Worm (Caenorhabditis elegans) whole organism, L4 larva: ENCODE measurements around the gene C27D8.4.

Experiments
- F10B5.3 ChIP-seq: sonication (generic microtip); optimal IDR thresholded peaks from 2 replicates; lab custom pipeline; 2016; ENCODE audit warnings: mild to moderate bottlenecking, missing genetic modification characterization, missing compliant biosample characterization
- F26F4.8 ChIP-seq: fragments of 200-800 bp; sonication (Bioruptor generic); conservative IDR thresholded peaks from 2 replicates; pipeline ENCODE4 v1.3.6; 2022; ENCODE audit warnings: missing genetic modification characterization, missing compliant biosample characterization
- F44E2.7 ChIP-seq: fragments of 200-800 bp; sonication (Bioruptor generic); IDR thresholded peaks from 2 replicates; pipeline ENCODE4 v2.1.2; 2022; ENCODE audit warnings: missing genetic modification characterization, missing compliant biosample characterization
- T26A8.4 ChIP-seq: fragments of 200-800 bp; sonication (Bioruptor generic); IDR thresholded peaks from 2 replicates; pipeline ENCODE4 v1.3.6; 2022; ENCODE audit warnings: missing genetic modification characterization, missing compliant biosample characterization
- Y5F2A.4 ChIP-seq: fragments of 200-800 bp; sonication (Bioruptor generic); optimal IDR thresholded peaks from 2 replicates; lab custom pipeline; 2018; ENCODE audit warnings: mild to moderate bottlenecking, missing genetic modification characterization, missing compliant biosample characterization
- Y75B8A.6 ChIP-seq: fragments of 200-800 bp; sonication (Bioruptor generic); IDR thresholded peaks from 2 replicates; pipeline ENCODE4 v1.3.6; 2022; ENCODE audit warnings: missing genetic modification reagents, missing genetic modification characterization, missing compliant biosample characterization
- ZK546.5 ChIP-seq, 2 experiments: sonication (generic microtip); optimal IDR thresholded peaks; 2 replicates each; lab custom pipeline; 2017; ENCODE audit warnings: missing biosample characterization in 2 of 2, missing genetic modification characterization in 2 of 2
- aha-1 ChIP-seq: fragments of 150-350 bp; peaks from one replicate; lab custom pipeline; 2014; ENCODE audit warnings: missing biosample characterization, missing genetic modification characterization
- aly-2 ChIP-seq: sonication (generic microtip); optimal IDR thresholded peaks from 2 replicates; lab custom pipeline; 2018; ENCODE audit warnings: missing biosample characterization, missing genetic modification characterization
- arid-1 ChIP-seq: fragments of 200-800 bp; sonication (Bioruptor generic); conservative IDR thresholded peaks from 2 replicates; pipeline ENCODE4 v1.3.6; 2022; ENCODE audit warnings: missing genetic modification reagents, missing genetic modification characterization, missing compliant biosample characterization
- attf-4 ChIP-seq: sonication (generic microtip); optimal IDR thresholded peaks from 3 replicates; lab custom pipeline; 2017; ENCODE audit warnings: missing biosample characterization, missing genetic modification characterization
- ceh-28 ChIP-seq: fragments of 150-350 bp; optimal IDR thresholded peaks from 2 replicates; lab custom pipeline; 2014; ENCODE audit warnings: missing biosample characterization, missing genetic modification reagents, missing genetic modification characterization
- ceh-62 ChIP-seq: sonication (generic microtip); optimal IDR thresholded peaks from 2 replicates; lab custom pipeline; 2017; ENCODE audit warnings: missing biosample characterization, missing genetic modification characterization
- daf-16 ChIP-seq, 3 experiments: sonication (generic microtip); optimal IDR thresholded peaks; 2 replicates each; lab custom pipeline; 2016 to 2017; ENCODE audit warnings: missing genetic modification characterization in 3 of 3, missing genetic modification reagents in 3 of 3, mild to moderate bottlenecking in 2 of 3, missing compliant biosample characterization in 2 of 3, missing biosample characterization in 1 of 3, moderate library complexity in 1 of 3
- dmd-8 ChIP-seq: fragments of 200-800 bp; sonication (Bioruptor generic); IDR thresholded peaks from 2 replicates; pipeline ENCODE4 v1.3.6; 2022; ENCODE audit warnings: missing genetic modification characterization, missing compliant biosample characterization
- dmd-9 ChIP-seq: fragments of 200-800 bp; sonication (Bioruptor generic); IDR thresholded peaks from 2 replicates; pipeline ENCODE4 v1.3.6; 2022; ENCODE audit warnings: missing genetic modification reagents, missing genetic modification characterization, missing compliant biosample characterization
- dpl-1 ChIP-seq: fragments of 150-350 bp; optimal IDR thresholded peaks from 2 replicates; lab custom pipeline; 2014; ENCODE audit warnings: missing biosample characterization, missing genetic modification reagents, missing genetic modification characterization
- dve-1 ChIP-seq: sonication (generic microtip); optimal IDR thresholded peaks from 2 replicates; lab custom pipeline; 2017; ENCODE audit warnings: antibody characterized with exemption, mild to moderate bottlenecking, missing genetic modification characterization, missing compliant biosample characterization; ENCODE audit not compliant: insufficient read depth
- gei-8 ChIP-seq: fragments of 200-800 bp; sonication (Bioruptor generic); optimal IDR thresholded peaks from 2 replicates; lab custom pipeline; 2018; ENCODE audit warnings: mild to moderate bottlenecking, missing genetic modification characterization, missing compliant biosample characterization
- hlh-11 ChIP-seq: fragments of 200-800 bp; sonication (Bioruptor generic); optimal IDR thresholded peaks from 2 replicates; lab custom pipeline; 2018; ENCODE audit warnings: mild to moderate bottlenecking, missing genetic modification characterization, missing compliant biosample characterization
- hlh-30 ChIP-seq: sonication (generic microtip); optimal IDR thresholded peaks from 2 replicates; lab custom pipeline; 2017; ENCODE audit warnings: antibody characterized with exemption, mild to moderate bottlenecking, missing genetic modification characterization, missing compliant biosample characterization; ENCODE audit not compliant: insufficient read depth
- lim-7 ChIP-seq: fragments of 200-800 bp; sonication (Bioruptor generic); IDR thresholded peaks from 2 replicates; pipeline ENCODE4 v1.3.6; 2022; ENCODE audit warnings: missing genetic modification characterization, missing compliant biosample characterization
- lin-38 ChIP-seq: fragments of 200-800 bp; sonication (Bioruptor generic); IDR thresholded peaks from 2 replicates; pipeline ENCODE4 v1.3.6; 2022; ENCODE audit warnings: missing genetic modification reagents, missing genetic modification characterization, missing compliant biosample characterization
- madf-5 ChIP-seq, 2 experiments: fragments of 200-800 bp; sonication (Bioruptor generic); IDR thresholded peaks; 2 replicates each; pipeline ENCODE4 v1.3.6; 2022; ENCODE audit warnings: missing compliant biosample characterization in 2 of 2, missing genetic modification characterization in 2 of 2
- mdl-1 ChIP-seq, 2 experiments: fragments of 150-350 bp in 1 of 2; sonication (generic microtip) in 1 of 2; optimal IDR thresholded peaks; 2 replicates each; lab custom pipeline; 2014 to 2017; ENCODE audit warnings: missing biosample characterization in 2 of 2, missing genetic modification characterization in 2 of 2
- mep-1 ChIP-seq: fragments of 150-350 bp; sonication (generic microtip); optimal IDR thresholded peaks from 3 replicates; lab custom pipeline; 2014; ENCODE audit warnings: missing biosample characterization, missing genetic modification characterization
- mes-2 ChIP-seq: sonication (generic microtip); optimal IDR thresholded peaks from 2 replicates; lab custom pipeline; 2016; ENCODE audit warnings: missing genotype, mild to moderate bottlenecking, missing genetic modification characterization, missing compliant biosample characterization; ENCODE audit not compliant: poor library complexity, severe bottlenecking
- nhr-102 ChIP-seq: sonication (generic microtip); optimal IDR thresholded peaks from 2 replicates; lab custom pipeline; 2016; ENCODE audit warnings: mild to moderate bottlenecking, missing genetic modification characterization, moderate library complexity, missing compliant biosample characterization
- nhr-11 ChIP-seq: fragments of 150-350 bp; optimal IDR thresholded peaks from 2 replicates; lab custom pipeline; 2014; ENCODE audit warnings: missing biosample characterization, missing genetic modification characterization
- nhr-237 ChIP-seq: sonication (generic microtip); optimal IDR thresholded peaks from 2 replicates; lab custom pipeline; 2017; ENCODE audit warnings: missing biosample characterization, missing genetic modification characterization
- nhr-28 ChIP-seq: fragments of 150-350 bp; optimal IDR thresholded peaks from 2 replicates; lab custom pipeline; 2014; ENCODE audit warnings: missing biosample characterization, missing genetic modification characterization
- nhr-41 ChIP-seq: fragments of 200-800 bp; sonication (Bioruptor generic); IDR thresholded peaks from 2 replicates; pipeline ENCODE4 v1.3.6; 2022; ENCODE audit warnings: missing genetic modification reagents, missing genetic modification characterization, missing compliant biosample characterization
- nhr-42 ChIP-seq: fragments of 200-800 bp; sonication (Bioruptor generic); IDR thresholded peaks from 2 replicates; pipeline ENCODE4 v1.3.6; 2022; ENCODE audit warnings: missing genetic modification characterization, missing compliant biosample characterization
- nhr-48 ChIP-seq: sonication (generic microtip); optimal IDR thresholded peaks from 2 replicates; lab custom pipeline; 2016; ENCODE audit warnings: mild to moderate bottlenecking, missing genetic modification characterization, missing compliant biosample characterization
- nhr-76 ChIP-seq: fragments of 150-350 bp; optimal IDR thresholded peaks from 2 replicates; lab custom pipeline; 2014; ENCODE audit warnings: missing biosample characterization, missing genetic modification characterization
- pha-4 ChIP-seq, 2 experiments: fragments of 150-350 bp in 1 of 2; fragments of 200-800 bp in 1 of 2; sonication (Bioruptor generic) in 1 of 2; IDR thresholded peaks in 1 of 2; optimal IDR thresholded peaks in 1 of 2; 2 replicates each; pipeline versions ENCODE4 v1.3.6 to Lab custom; 2014 to 2022; ENCODE audit warnings: missing genetic modification characterization in 2 of 2, missing genetic modification reagents in 2 of 2, missing biosample characterization in 1 of 2, missing compliant biosample characterization in 1 of 2
- rbr-2 ChIP-seq: sonication (generic microtip); optimal IDR thresholded peaks from 2 replicates; lab custom pipeline; 2016; ENCODE audit warnings: missing genotype, missing genetic modification characterization, missing compliant biosample characterization
- saeg-2 ChIP-seq: fragments of 200-800 bp; sonication (Bioruptor generic); IDR thresholded peaks from 2 replicates; pipeline ENCODE4 v1.3.6; 2022; ENCODE audit warnings: missing genetic modification reagents, missing genetic modification characterization, missing compliant biosample characterization
- set-16 ChIP-seq: fragments of 200-800 bp; sonication (Bioruptor generic); IDR thresholded peaks from 2 replicates; pipeline ENCODE4 v1.3.6; 2022; ENCODE audit warnings: missing genetic modification reagents, missing genetic modification characterization, missing compliant biosample characterization
- skn-1 ChIP-seq: fragments of 150-350 bp; optimal IDR thresholded peaks from 2 replicates; lab custom pipeline; 2014; ENCODE audit warnings: missing biosample characterization, missing genetic modification characterization
- snpc-4 ChIP-seq: fragments of 150-350 bp; optimal IDR thresholded peaks from 2 replicates; lab custom pipeline; 2014; ENCODE audit warnings: missing biosample characterization, missing genetic modification characterization
- spr-1 ChIP-seq: sonication (generic microtip); optimal IDR thresholded peaks from 2 replicates; lab custom pipeline; 2016; ENCODE audit warnings: mild to moderate bottlenecking, missing genetic modification characterization, missing compliant biosample characterization
- tag-97 ChIP-seq: fragments of 200-800 bp; sonication (Bioruptor generic); IDR thresholded peaks from 2 replicates; pipeline ENCODE4 v1.3.6; 2022; ENCODE audit warnings: missing genetic modification characterization, missing compliant biosample characterization
- tra-1 ChIP-seq: fragments of 200-800 bp; sonication (Bioruptor generic); IDR thresholded peaks from 2 replicates; pipeline ENCODE4 v1.3.6; 2022; ENCODE audit warnings: missing genetic modification reagents, missing genetic modification characterization, missing compliant biosample characterization
- unc-39 ChIP-seq: sonication (generic microtip); optimal IDR thresholded peaks from 2 replicates; lab custom pipeline; 2017; ENCODE audit warnings: missing biosample characterization, missing genetic modification characterization
- vab-7 ChIP-seq: fragments of 200-800 bp; sonication (Bioruptor generic); IDR thresholded peaks from 2 replicates; pipeline ENCODE4 v1.3.6; 2022; ENCODE audit warnings: missing genetic modification reagents, missing genetic modification characterization, missing compliant biosample characterization
- zag-1 ChIP-seq: fragments of 150-350 bp; optimal IDR thresholded peaks from 2 replicates; lab custom pipeline; 2014; ENCODE audit warnings: missing biosample characterization, missing genetic modification characterization
- zfp-2 ChIP-seq: sonication (generic microtip); optimal IDR thresholded peaks from 2 replicates; lab custom pipeline; 2016; ENCODE audit warnings: mild to moderate bottlenecking, missing genetic modification characterization, missing compliant biosample characterization
- zfp-3 ChIP-seq: fragments of 200-800 bp; sonication (Bioruptor generic); conservative IDR thresholded peaks from 2 replicates; pipeline ENCODE4 v1.3.6; 2022; ENCODE audit warnings: missing genetic modification reagents, missing genetic modification characterization, missing compliant biosample characterization
- zip-11 ChIP-seq: fragments of 200-800 bp; sonication (Bioruptor generic); IDR thresholded peaks from 2 replicates; pipeline ENCODE4 v1.3.6; 2022; ENCODE audit warnings: missing genetic modification characterization, missing compliant biosample characterization
- zip-2 ChIP-seq: fragments of 150-350 bp; optimal IDR thresholded peaks from 2 replicates; lab custom pipeline; 2014; ENCODE audit warnings: missing biosample characterization, missing genetic modification characterization
- ztf-7 ChIP-seq: fragments of 150-350 bp; optimal IDR thresholded peaks from 2 replicates; lab custom pipeline; 2014; ENCODE audit warnings: missing biosample characterization, missing genetic modification characterization

The C27D8.4 gene

ce11 chrIV:12689709-12690142, 14.2 kb upstream of the C27D8.4 start (continued):
- TF ChIP-seq mep-1: no peak
- TF ChIP-seq aly-2 (tag; lab: Kevin White, UChicago): no peak
- TF ChIP-seq nhr-41 (GFP tag; lab: Robert Waterston, UW): peak; percentile 99
- no peak for TF ChIP-seq attf-4 (tag; lab: Kevin White, UChicago)
- peak; percentile 95 for TF ChIP-seq tra-1
- TF ChIP-seq set-16 (GFP tag; lab: Robert Waterston, UW): no peak
- no peak for TF ChIP-seq gei-8
- no peak for TF ChIP-seq F26F4.8
- TF ChIP-seq mdl-1 (tag; optimal IDR thresholded peaks at IDR 0.05; lab: Kevin White, UChicago): peak in 1 of 2 experiments; percentile 50
- no peak for TF ChIP-seq zag-1
- no peak for TF ChIP-seq saeg-2
- peak; percentile 40 for TF ChIP-seq mes-2
- no peak for TF ChIP-seq F44E2.7
- no peak for TF ChIP-seq aha-1
- peak; percentile 81 for TF ChIP-seq dve-1 (tag; lab: Kevin White, UChicago)
- TF ChIP-seq dmd-9 (GFP tag; lab: Robert Waterston, UW): no peak
- TF ChIP-seq Y75B8A.6: no peak
- TF ChIP-seq T26A8.4: no peak
- TF ChIP-seq nhr-28: peak; percentile 88
- peak; percentile 76 for TF ChIP-seq nhr-102 (tag; lab: Kevin White, UChicago)
- no peak for TF ChIP-seq ztf-7
- no peak for TF ChIP-seq spr-1 (tag; lab: Kevin White, UChicago)
- TF ChIP-seq daf-16 (GFP tag; optimal IDR thresholded peaks at IDR 0.05; lab: Kevin White, UChicago): peak in 1 of 2 experiments; percentile 57
- TF ChIP-seq daf-16 (tag; optimal IDR thresholded peaks at IDR 0.05; lab: Kevin White, UChicago): peak; percentile 73
- TF ChIP-seq snpc-4 (tag; lab: Kevin White, UChicago): no peak
- TF ChIP-seq nhr-48: peak; percentile 90
- TF ChIP-seq vab-7 (GFP tag; lab: Robert Waterston, UW): no peak
- TF ChIP-seq ZK546.5 (tag; optimal IDR thresholded peaks at IDR 0.05; lab: Kevin White, UChicago): no peak
- peak; percentile 54 for TF ChIP-seq hlh-30 (tag; lab: Kevin White, UChicago)
- no peak for TF ChIP-seq unc-39 (tag; lab: Kevin White, UChicago)
- TF ChIP-seq Y5F2A.4 (GFP tag; lab: Kevin White, UChicago): no peak
- no peak for TF ChIP-seq zip-11 (GFP tag; lab: Robert Waterston, UW)
- no peak for TF ChIP-seq skn-1
- no peak for TF ChIP-seq nhr-42 (GFP tag; lab: Robert Waterston, UW)
- no peak for TF ChIP-seq zfp-3 (GFP tag; lab: Robert Waterston, UW)
- TF ChIP-seq dpl-1 (GFP tag; lab: Kevin White, UChicago): no peak
- peak; percentile 88 for TF ChIP-seq hlh-11 (tag; lab: Kevin White, UChicago)
- no peak for TF ChIP-seq nhr-76
- TF ChIP-seq dmd-8 (GFP tag; lab: Robert Waterston, UW): no peak
- no peak for TF ChIP-seq arid-1 (GFP tag; lab: Robert Waterston, UW)
- TF ChIP-seq ceh-28 (tag; lab: Kevin White, UChicago): no peak
- TF ChIP-seq zip-2: no peak
- TF ChIP-seq nhr-237 (tag; lab: Kevin White, UChicago): no peak
- TF ChIP-seq zfp-2 (tag; lab: Kevin White, UChicago): no peak
- no peak for TF ChIP-seq lim-7 (GFP tag; lab: Robert Waterston, UW)
- TF ChIP-seq ceh-62 (tag; lab: Kevin White, UChicago): no peak
- TF ChIP-seq lin-38 (GFP tag; lab: Robert Waterston, UW): no peak
- TF ChIP-seq tag-97 (GFP tag; lab: Robert Waterston, UW): no peak
- no peak for TF ChIP-seq nhr-11 (tag; lab: Kevin White, UChicago)
- no peak for TF ChIP-seq F10B5.3 (tag; lab: Kevin White, UChicago)
- no peak for TF ChIP-seq pha-4 (GFP tag; IDR thresholded peaks at IDR 0.05; lab: Robert Waterston, UW)
- no peak for TF ChIP-seq pha-4 (tag; optimal IDR thresholded peaks at IDR 0.05; lab: Kevin White, UChicago)
- TF ChIP-seq rbr-2 (tag; lab: Kevin White, UChicago): no peak
- no peak for TF ChIP-seq madf-5 (GFP tag; IDR thresholded peaks at IDR 0.05; lab: Robert Waterston, UW)
